Worm (Caenorhabditis elegans): ENCODE measurements around the gene C14A4.13.

Gene C14A4.13

DNA sequence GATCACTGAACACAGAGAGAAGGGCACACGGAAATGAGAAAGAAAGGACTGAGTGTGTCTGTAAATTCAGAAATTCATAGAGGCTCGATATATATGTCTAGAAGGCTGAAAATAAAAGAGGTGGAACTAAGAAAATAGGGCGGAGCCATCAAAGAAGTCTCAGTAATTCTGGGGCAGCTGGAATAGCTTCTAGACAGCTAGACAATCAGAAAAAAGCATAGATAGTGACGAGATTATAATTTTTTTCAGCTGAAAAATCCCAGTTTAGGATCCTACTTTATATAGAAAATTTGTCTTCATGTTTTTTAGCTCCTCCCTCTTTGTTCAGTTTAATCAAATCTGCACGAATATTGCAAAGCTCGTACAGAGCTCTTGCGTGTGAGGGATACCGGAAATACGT, 46.8 kb downstream of the C14A4.13 start, which contains the start of gene D2089.3:
Gene D2089.3, minus strand, starts transcription at position 101 of the 400 bp plus-strand sequence.
- TF ChIP-seq nhr-12 (tag; optimal IDR thresholded peaks at IDR 0.05) = no peak
- TF ChIP-seq nhr-19 (GFP tag; conservative IDR thresholded peaks at IDR 0.05) = no peak
- TF ChIP-seq mab-9 (GFP tag; IDR thresholded peaks at IDR 0.05) = no peak
- no peak for TF ChIP-seq tlp-1 (tag; optimal IDR thresholded peaks at IDR 0.05)
- TF ChIP-seq efl-1 (optimal IDR thresholded peaks at IDR 0.05) = no peak
- TF ChIP-seq efl-1 (GFP tag; optimal IDR thresholded peaks at IDR 0.05 in 1 of 2) = no peak
- no peak for TF ChIP-seq rnt-1 (tag; optimal IDR thresholded peaks at IDR 0.05)
- TF ChIP-seq mef-2 (tag; optimal IDR thresholded peaks at IDR 0.05) = no peak
- no peak for TF ChIP-seq lir-3 (tag; optimal IDR thresholded peaks at IDR 0.05; ENCODE audit: poor library complexity)
- no peak for TF ChIP-seq nhr-77 (tag; optimal IDR thresholded peaks at IDR 0.05)
- no peak for TF ChIP-seq lin-15B (tag; optimal IDR thresholded peaks at IDR 0.05)
- no peak for TF ChIP-seq elt-3 (tag; optimal IDR thresholded peaks at IDR 0.05)

Measured in whole organism, L1 larva.